Worm (Caenorhabditis elegans): ENCODE measurements around the gene Y5H2A.4.

DNA sequence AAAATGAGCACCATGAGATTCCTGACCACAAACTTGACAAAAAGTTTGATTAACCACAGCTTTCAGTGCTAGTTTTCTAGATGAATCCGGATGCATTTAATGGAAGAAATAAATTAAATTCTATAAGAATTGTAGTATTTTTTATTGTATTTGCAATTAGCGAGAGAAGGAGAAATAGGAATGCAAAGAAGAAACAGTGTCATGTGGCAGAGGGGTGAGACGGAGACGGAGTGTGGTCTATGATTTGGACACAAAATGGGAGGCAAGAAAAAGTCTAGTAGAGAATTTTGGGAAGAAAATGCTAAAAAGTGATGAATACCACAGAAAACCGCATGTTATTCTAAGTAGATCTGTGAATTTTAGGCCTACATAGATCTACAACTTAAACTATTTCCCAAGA, 3.9 kb upstream of the Y5H2A.4 start, which contains the start of gene nhr-59:
- TF ChIP-seq pha-4 (tag; optimal IDR thresholded peaks at IDR 0.05) (no peak), nfya-1 (tag; optimal IDR thresholded peaks at IDR 0.05; ENCODE audit: borderline replicate concordance, insufficient read depth) (no peak), xnd-1 (tag; optimal IDR thresholded peaks at IDR 0.05) (no peak), F22D6.2 (tag; optimal IDR thresholded peaks at IDR 0.05) (no peak), attf-5 (GFP tag; optimal IDR thresholded peaks at IDR 0.05) (no peak), lin-35 (GFP tag; optimal IDR thresholded peaks at IDR 0.05) (no peak), nhr-80 (tag; optimal IDR thresholded peaks at IDR 0.05) (peak; percentile 33), unc-130 (GFP tag; optimal IDR thresholded peaks at IDR 0.05) (no peak)
